Worm (Caenorhabditis elegans) whole organism, late embryonic: ENCODE measurements around the gene twk-5.

ENCODE experiments used
- ahr-1 ChIP-seq: sonication (generic microtip); optimal IDR thresholded peaks from 2 replicates; lab custom pipeline; 2016; ENCODE audit warnings: missing genetic modification characterization, missing compliant biosample characterization
- ceh-22 ChIP-seq: sonication (generic microtip); optimal IDR thresholded peaks from 2 replicates; lab custom pipeline; 2017; ENCODE audit warnings: missing biosample characterization, missing genetic modification characterization
- ceh-9 ChIP-seq: sonication (generic microtip); optimal IDR thresholded peaks from 2 replicates; lab custom pipeline; 2016; ENCODE audit warnings: mild to moderate bottlenecking, missing genetic modification characterization, inconsistent platforms, missing compliant biosample characterization
- ets-4 ChIP-seq: sonication (generic microtip); optimal IDR thresholded peaks from 2 replicates; lab custom pipeline; 2016; ENCODE audit warnings: missing genetic modification characterization, missing compliant biosample characterization
- hlh-13 ChIP-seq: fragments of 200-800 bp; sonication (Bioruptor generic); optimal IDR thresholded peaks from 2 replicates; lab custom pipeline; 2018; ENCODE audit warnings: mild to moderate bottlenecking, missing genetic modification characterization, missing compliant biosample characterization
- hlh-6 ChIP-seq: sonication (generic microtip); optimal IDR thresholded peaks from 2 replicates; lab custom pipeline; 2016; ENCODE audit warnings: missing genotype, missing genetic modification characterization, missing compliant biosample characterization
- hlh-8 ChIP-seq: sonication (generic microtip); optimal IDR thresholded peaks from 2 replicates; lab custom pipeline; 2016; ENCODE audit warnings: missing genotype, missing genetic modification characterization, missing compliant biosample characterization
- npax-4 ChIP-seq: sonication (generic microtip); optimal IDR thresholded peaks from 2 replicates; lab custom pipeline; 2016; ENCODE audit warnings: missing genetic modification characterization, missing compliant biosample characterization
- pha-4 ChIP-seq: fragments of 150-350 bp; optimal IDR thresholded peaks from 2 replicates; lab custom pipeline; 2018; ENCODE audit warnings: missing biosample characterization, missing genetic modification reagents, missing genetic modification characterization
- unc-86 ChIP-seq: sonication (generic microtip); optimal IDR thresholded peaks from 2 replicates; lab custom pipeline; 2016; ENCODE audit warnings: missing genetic modification characterization, missing compliant biosample characterization

ce11 chrII:11533716-11534115 is 48.6 kb upstream of the twk-5 start, which contains the start of gene mdt-8:
- TF ChIP-seq hlh-13 (GFP tag; lab: Kevin White, UChicago) (no peak), hlh-8 (tag; lab: Kevin White, UChicago) (no peak), ahr-1 (no peak), ets-4 (tag; lab: Kevin White, UChicago) (no peak), pha-4 (tag; lab: Kevin White, UChicago) (no peak), ceh-9 (tag; lab: Kevin White, UChicago) (no peak), hlh-6 (no peak), ceh-22 (tag; lab: Kevin White, UChicago) (no peak), npax-4 (tag; lab: Kevin White, UChicago) (no peak), unc-86 (tag; lab: Kevin White, UChicago) (no peak)
